Fruit fly (Drosophila melanogaster) whole organism, embryonic: ENCODE data around the gene CG17344.

Experiments
- Bdp1 ChIP-seq: fragments of 200-800 bp; sonication (Bioruptor generic); optimal IDR thresholded peaks from 3 replicates; lab custom pipeline; 2016; ENCODE audit warnings: missing biosample characterization, missing genetic modification characterization
- CG12104 ChIP-seq: fragments of 200-800 bp; sonication (Bioruptor generic); optimal IDR thresholded peaks from 3 replicates; lab custom pipeline; 2016; ENCODE audit warnings: missing biosample characterization, missing genetic modification characterization
- CG12299 ChIP-seq: fragments of 200-800 bp; sonication (Bioruptor generic); optimal IDR thresholded peaks from 2 replicates; lab custom pipeline; 2018; ENCODE audit warnings: missing biosample characterization, mild to moderate bottlenecking, missing genetic modification characterization
- CG13775 ChIP-seq: fragments of 200-800 bp; sonication (Bioruptor generic); optimal IDR thresholded peaks from 3 replicates; lab custom pipeline; 2017; ENCODE audit warnings: missing biosample characterization, mild to moderate bottlenecking, missing genetic modification characterization
- CG15514 ChIP-seq: fragments of 200-800 bp; sonication (Bioruptor generic); optimal IDR thresholded peaks from 3 replicates; lab custom pipeline; 2017; ENCODE audit warnings: missing biosample characterization, missing genetic modification characterization, mild to moderate bottlenecking, moderate library complexity, missing genetic modification reagents
- CG1792 ChIP-seq: fragments of 200-800 bp; sonication (Bioruptor generic); optimal IDR thresholded peaks from 2 replicates; lab custom pipeline; 2016; ENCODE audit warnings: missing biosample characterization, missing genetic modification characterization
- CG1832 ChIP-seq: fragments of 200-800 bp; sonication (Bioruptor generic); optimal IDR thresholded peaks from 2 replicates; lab custom pipeline; 2017; ENCODE audit warnings: missing biosample characterization, mild to moderate bottlenecking, missing genetic modification characterization, inconsistent platforms
- CG2199 ChIP-seq: fragments of 200-800 bp; sonication (Bioruptor generic); IDR thresholded peaks from 3 replicates; pipeline ENCODE4 v1.3.6; 2022; ENCODE audit warnings: missing biosample characterization, missing genetic modification characterization
- CG4820 ChIP-seq: fragments of 200-800 bp; sonication (Bioruptor generic); optimal IDR thresholded peaks from 3 replicates; lab custom pipeline; 2016; ENCODE audit warnings: missing biosample characterization, missing genetic modification characterization
- CG5180 ChIP-seq: fragments of 200-800 bp; sonication (Bioruptor generic); optimal IDR thresholded peaks from 3 replicates; lab custom pipeline; 2017; ENCODE audit warnings: missing biosample characterization, missing genetic modification characterization, mild to moderate bottlenecking, moderate library complexity, missing genetic modification reagents
- CG7372 ChIP-seq: fragments of 200-800 bp; sonication (Bioruptor generic); IDR thresholded peaks from 2 replicates; pipeline ENCODE4 v1.3.6; 2022; ENCODE audit warnings: missing biosample characterization, missing genetic modification characterization
- CG8089 ChIP-seq: fragments of 200-800 bp; sonication (Bioruptor generic); optimal IDR thresholded peaks from 3 replicates; lab custom pipeline; 2016; ENCODE audit warnings: missing biosample characterization, missing genetic modification characterization
- CG8924 ChIP-seq: fragments of 200-800 bp; optimal IDR thresholded peaks from 3 replicates; lab custom pipeline; 2019; ENCODE audit warnings: missing biosample characterization, mild to moderate bottlenecking, missing genetic modification characterization, moderate library complexity
- CG9437 ChIP-seq: fragments of 200-800 bp; sonication (Bioruptor generic); optimal IDR thresholded peaks from 2 replicates; lab custom pipeline; 2018; ENCODE audit warnings: missing biosample characterization, mild to moderate bottlenecking, missing genetic modification characterization
- CkIIα-i1 ChIP-seq: fragments of 200-800 bp; sonication (Bioruptor generic); IDR thresholded peaks from 2 replicates; pipeline ENCODE4 v1.3.6; 2022; ENCODE audit warnings: missing biosample characterization, missing genetic modification characterization
- CoRest ChIP-seq: fragments of 200-800 bp; sonication (Bioruptor generic); optimal IDR thresholded peaks from 3 replicates; lab custom pipeline; 2018; ENCODE audit warnings: missing biosample characterization, mild to moderate bottlenecking, missing genetic modification characterization, moderate library complexity
- Dfd ChIP-seq, 2 experiments: fragments of >200 bp; optimal IDR thresholded peaks; 2 replicates each; lab custom pipeline; 2017; ENCODE audit warnings: missing biosample characterization in 2 of 2, missing genetic modification characterization in 2 of 2
- Doc3 ChIP-seq: fragments of 200-800 bp; sonication (Bioruptor generic); IDR thresholded peaks from 3 replicates; pipeline ENCODE4 v1.3.6; 2022; ENCODE audit warnings: missing biosample characterization, missing genetic modification characterization; ENCODE audit not compliant: partially characterized antibody
- ERR ChIP-seq: fragments of 200-800 bp; sonication (Bioruptor generic); optimal IDR thresholded peaks from 2 replicates; lab custom pipeline; 2016; ENCODE audit warnings: missing biosample characterization, missing genetic modification characterization
- Fer3 ChIP-seq: fragments of 200-800 bp; sonication (Bioruptor generic); optimal IDR thresholded peaks from 2 replicates; lab custom pipeline; 2018; ENCODE audit warnings: missing biosample characterization, mild to moderate bottlenecking, missing genetic modification characterization, moderate library complexity
- HHEX ChIP-seq: fragments of 200-800 bp; sonication (Bioruptor generic); optimal IDR thresholded peaks from 3 replicates; lab custom pipeline; 2017; ENCODE audit warnings: missing biosample characterization, mild to moderate bottlenecking, missing genetic modification characterization, missing genetic modification reagents
- Hr78 ChIP-seq, 2 experiments: fragments of 200-800 bp in 1 of 2; fragments of >200 bp in 1 of 2; sonication (Bioruptor generic) in 1 of 2; optimal IDR thresholded peaks; 2 replicates each; lab custom pipeline; 2017 to 2019; ENCODE audit warnings: missing biosample characterization in 2 of 2, missing genetic modification characterization in 2 of 2, mild to moderate bottlenecking in 1 of 2, moderate library complexity in 1 of 2
- Lhr ChIP-seq: fragments of 200-800 bp; sonication (Bioruptor generic); optimal IDR thresholded peaks from 3 replicates; lab custom pipeline; 2017; ENCODE audit warnings: mild to moderate bottlenecking, missing biosample characterization, missing genetic modification reagents, missing genetic modification characterization
- MTF-1 ChIP-seq: fragments of 200-800 bp; sonication (Bioruptor generic); optimal IDR thresholded peaks from 2 replicates; lab custom pipeline; 2018; ENCODE audit warnings: missing biosample characterization, mild to moderate bottlenecking, missing genetic modification characterization, borderline replicate concordance
- NfI ChIP-seq: fragments of 200-800 bp; sonication (Bioruptor generic); optimal IDR thresholded peaks from 3 replicates; lab custom pipeline; 2018; ENCODE audit warnings: missing biosample characterization, mild to moderate bottlenecking, missing genetic modification characterization, moderate library complexity
- Oaz ChIP-seq: fragments of 200-800 bp; sonication (Bioruptor generic); IDR thresholded peaks from 2 replicates; pipeline ENCODE4 v1.3.6; 2022; ENCODE audit warnings: missing biosample characterization, missing genetic modification characterization
- ap ChIP-seq: fragments of 200-800 bp; sonication (Bioruptor generic); IDR thresholded peaks from 2 replicates; pipeline ENCODE4 v1.3.6; 2022; ENCODE audit warnings: missing biosample characterization, missing genetic modification characterization
- btn ChIP-seq: fragments of 200-800 bp; sonication (Bioruptor generic); optimal IDR thresholded peaks from 2 replicates; lab custom pipeline; 2016; ENCODE audit warnings: missing biosample characterization, missing genetic modification characterization
- cg ChIP-seq: fragments of 200-800 bp; sonication (Bioruptor generic); optimal IDR thresholded peaks from 3 replicates; lab custom pipeline; 2019; ENCODE audit warnings: missing biosample characterization, mild to moderate bottlenecking, missing genetic modification characterization, moderate library complexity
- chif ChIP-seq, 2 experiments: fragments of 200-800 bp; sonication (Bioruptor generic); optimal IDR thresholded peaks; 3 replicates each; lab custom pipeline; 2016; ENCODE audit warnings: missing biosample characterization in 2 of 2, missing genetic modification characterization in 2 of 2
- chm ChIP-seq: fragments of 200-800 bp; sonication (Bioruptor generic); IDR thresholded peaks from 2 replicates; pipeline ENCODE4 v1.3.6; 2022; ENCODE audit warnings: missing biosample characterization, missing genetic modification characterization
- dimm ChIP-seq: fragments of 200-800 bp; sonication (Bioruptor generic); IDR thresholded peaks from 2 replicates; pipeline ENCODE4 v1.3.6; 2022; ENCODE audit warnings: missing biosample characterization, missing genetic modification characterization
- dm ChIP-seq: fragments of 200-800 bp; sonication (Bioruptor generic); optimal IDR thresholded peaks from 3 replicates; lab custom pipeline; 2016; ENCODE audit warnings: missing biosample characterization, missing genetic modification characterization
- ewg ChIP-seq: fragments of 200-800 bp; sonication (Bioruptor generic); optimal IDR thresholded peaks from 3 replicates; lab custom pipeline; 2017; ENCODE audit warnings: mild to moderate bottlenecking, missing biosample characterization, missing genetic modification reagents, missing genetic modification characterization
- ftz-f1 ChIP-seq: fragments of 200-800 bp; sonication (Bioruptor generic); optimal IDR thresholded peaks from 2 replicates; lab custom pipeline; 2016; ENCODE audit warnings: missing biosample characterization, missing genetic modification characterization
- fu2 ChIP-seq: fragments of 200-800 bp; sonication (Bioruptor generic); optimal IDR thresholded peaks from 2 replicates; lab custom pipeline; 2016; ENCODE audit warnings: missing biosample characterization, missing genetic modification characterization
- gsb-n ChIP-seq: fragments of 200-800 bp; sonication (Bioruptor generic); optimal IDR thresholded peaks from 3 replicates; lab custom pipeline; 2018; ENCODE audit warnings: missing biosample characterization, mild to moderate bottlenecking, missing genetic modification characterization
- her ChIP-seq: fragments of 200-800 bp; sonication (Bioruptor generic); optimal IDR thresholded peaks from 2 replicates; lab custom pipeline; 2016; ENCODE audit warnings: missing biosample characterization, missing genetic modification characterization
- kah ChIP-seq: fragments of 200-800 bp; sonication (Bioruptor generic); optimal IDR thresholded peaks from 2 replicates; lab custom pipeline; 2018; ENCODE audit warnings: missing biosample characterization, mild to moderate bottlenecking, missing genetic modification characterization
- luna ChIP-seq: fragments of 200-800 bp; sonication (Bioruptor generic); optimal IDR thresholded peaks from 2 replicates; lab custom pipeline; 2016; ENCODE audit warnings: missing biosample characterization, missing genetic modification characterization
- nerfin-2 ChIP-seq: fragments of 200-800 bp; sonication (Bioruptor generic); IDR thresholded peaks from 2 replicates; pipeline ENCODE4 v1.3.6; 2022; ENCODE audit warnings: missing biosample characterization, missing genetic modification characterization; ENCODE audit not compliant: partially characterized antibody
- pum ChIP-seq: fragments of 200-800 bp; sonication (Bioruptor generic); optimal IDR thresholded peaks from 2 replicates; lab custom pipeline; 2016; ENCODE audit warnings: missing biosample characterization, missing genetic modification characterization
- sna ChIP-seq: fragments of 200-800 bp; sonication (Bioruptor generic); IDR thresholded peaks from 2 replicates; pipeline ENCODE4 v1.3.6; 2022; ENCODE audit warnings: missing biosample characterization, missing genetic modification characterization; ENCODE audit not compliant: partially characterized antibody
- so ChIP-seq: fragments of 200-800 bp; sonication (Bioruptor generic); IDR thresholded peaks from 3 replicates; pipeline ENCODE4 v1.3.6; 2022; ENCODE audit warnings: missing biosample characterization, missing genetic modification characterization
- ssp ChIP-seq: fragments of 200-800 bp; sonication (Bioruptor generic); IDR thresholded peaks from 2 replicates; pipeline ENCODE4 v1.3.6; 2022; ENCODE audit warnings: missing biosample characterization, missing genetic modification characterization
- tin ChIP-seq: fragments of 200-800 bp; sonication (Bioruptor generic); optimal IDR thresholded peaks from 3 replicates; lab custom pipeline; 2016; ENCODE audit warnings: missing biosample characterization, missing genetic modification characterization

The CG17344 gene

dm6 chr2L:19133465-19134365 lies 31.9 kb downstream of the CG17344 start, which contains the start of gene brat (continued):
- TF ChIP-seq MTF-1 (GFP tag; lab: Kevin White, UChicago) (no peak), Bdp1 (GFP tag; lab: Kevin White, UChicago) (no peak), luna (GFP tag; lab: Kevin White, UChicago) (peak; percentile 44), ssp (GFP tag; lab: Robert Waterston, UW) (peak; percentile 78), pum (GFP tag; lab: Kevin White, UChicago) (peak; percentile 40), NfI (GFP tag; lab: Kevin White, UChicago) (peak; percentile 56), ap (GFP tag; lab: Robert Waterston, UW) (no peak), so (GFP tag; lab: Robert Waterston, UW) (no peak), CG1832 (GFP tag; lab: Kevin White, UChicago) (no peak), ERR (GFP tag; lab: Kevin White, UChicago) (peak; percentile 26), tin (GFP tag; lab: Kevin White, UChicago) (peak; percentile 47), CG1792 (GFP tag; lab: Kevin White, UChicago) (peak; percentile 35), kah (GFP tag; lab: Kevin White, UChicago) (no peak), CoRest (tag; lab: Kevin White, UChicago) (peak; percentile 75), sna (peak; percentile 93), CG9437 (peak; percentile 53), chif (GFP tag; optimal IDR thresholded peaks at IDR 0.05; lab: Kevin White, UChicago) (peak; percentile 22 to 57), dimm (GFP tag; lab: Robert Waterston, UW) (no peak), Oaz (GFP tag; lab: Robert Waterston, UW) (no peak), Dfd (GFP tag; optimal IDR thresholded peaks at IDR 0.05; lab: Kevin White, UChicago) (no peak), CkIIα-i1 (GFP tag; lab: Robert Waterston, UW) (no peak), CG7372 (peak; percentile 41; the same call in 1 of the 2 replicates), CG4820 (GFP tag; lab: Kevin White, UChicago) (peak; percentile 36), Hr78 (GFP tag; optimal IDR thresholded peaks at IDR 0.05; lab: Kevin White, UChicago) (no peak), gsb-n (tag; lab: Kevin White, UChicago) (peak; percentile 6), CG5180 (no peak), CG12299 (peak; percentile 4), Lhr (peak; percentile 40), Doc3 (peak; percentile 84), Fer3 (peak; percentile 44), her (peak; percentile 22), CG8089 (peak; percentile 21), fu2 (peak; percentile 44), cg (GFP tag; lab: Kevin White, UChicago) (peak; percentile 67), CG13775 (peak; percentile 51), HHEX (GFP tag; lab: Kevin White, UChicago) (peak; percentile 29), CG12104 (no peak), CG8924 (tag; lab: Kevin White, UChicago) (peak; percentile 47), btn (GFP tag; lab: Kevin White, UChicago) (no peak), ftz-f1 (GFP tag; lab: Kevin White, UChicago) (no peak), CG2199 (GFP tag; lab: Robert Waterston, UW) (no peak), chm (GFP tag; lab: Robert Waterston, UW) (no peak), nerfin-2 (GFP tag; lab: Robert Waterston, UW) (peak; percentile 91), dm (GFP tag; lab: Kevin White, UChicago) (peak; percentile 94), ewg (peak; percentile 3), CG15514 (GFP tag; lab: Kevin White, UChicago) (peak; percentile 88)
